Fruit fly (Drosophila melanogaster) whole organism, embryonic: Measurements from ENCODE around the gene CG13921.
A peak's percentile ranks its signal among the peaks of the same experiment; 100 is the strongest.

Source experiments
- Ada2b ChIP-seq: fragments of 200-800 bp; sonication (Bioruptor generic); IDR thresholded peaks from 2 replicates; pipeline ENCODE4 v1.3.6; 2022; ENCODE audit warnings: missing biosample characterization, missing genetic modification characterization
- CG1024 ChIP-seq: fragments of 200-800 bp; sonication (Bioruptor generic); IDR thresholded peaks from 2 replicates; pipeline ENCODE4 v1.3.6; 2022; ENCODE audit warnings: missing biosample characterization, missing genetic modification characterization
- CG11093 ChIP-seq: fragments of 200-800 bp; sonication (Bioruptor generic); IDR thresholded peaks from 3 replicates; pipeline ENCODE4 v1.3.6; 2022; ENCODE audit warnings: missing biosample characterization, missing genetic modification characterization
- CG11398 ChIP-seq: fragments of 200-800 bp; sonication (Bioruptor generic); optimal IDR thresholded peaks from 2 replicates; lab custom pipeline; 2016; ENCODE audit warnings: missing biosample characterization, missing genetic modification characterization
- CG11695 ChIP-seq: fragments of 200-800 bp; sonication (Bioruptor generic); IDR thresholded peaks from 3 replicates; pipeline ENCODE4 v1.3.6; 2022; ENCODE audit warnings: missing biosample characterization, missing genetic modification characterization
- CG11723 ChIP-seq: fragments of 200-800 bp; sonication (Bioruptor generic); optimal IDR thresholded peaks from 2 replicates; lab custom pipeline; 2017; ENCODE audit warnings: missing biosample characterization, mild to moderate bottlenecking, missing genetic modification characterization
- CG12299 ChIP-seq: fragments of 200-800 bp; sonication (Bioruptor generic); optimal IDR thresholded peaks from 2 replicates; lab custom pipeline; 2018; ENCODE audit warnings: missing biosample characterization, mild to moderate bottlenecking, missing genetic modification characterization
- CG12744 ChIP-seq: fragments of 200-800 bp; sonication (Bioruptor generic); optimal IDR thresholded peaks from 2 replicates; lab custom pipeline; 2016; ENCODE audit warnings: missing biosample characterization, missing genetic modification characterization
- CG13287 ChIP-seq: fragments of 200-800 bp; sonication (Bioruptor generic); IDR thresholded peaks from 2 replicates; pipeline ENCODE4 v1.3.6; 2022; ENCODE audit warnings: missing biosample characterization, missing genetic modification characterization; ENCODE audit not compliant: partially characterized antibody
- CG13296 ChIP-seq: fragments of 200-800 bp; sonication (Bioruptor generic); optimal IDR thresholded peaks from 3 replicates; lab custom pipeline; 2018; ENCODE audit warnings: missing biosample characterization, mild to moderate bottlenecking, missing genetic modification characterization
- CG14860 ChIP-seq: fragments of 200-800 bp; sonication (Bioruptor generic); IDR thresholded peaks from 3 replicates; pipeline ENCODE4 v1.3.6; 2022; ENCODE audit warnings: missing biosample characterization, missing genetic modification characterization; ENCODE audit not compliant: partially characterized antibody
- CG15269 ChIP-seq: fragments of 200-800 bp; sonication (Bioruptor generic); optimal IDR thresholded peaks from 2 replicates; lab custom pipeline; 2018; ENCODE audit warnings: missing biosample characterization, mild to moderate bottlenecking, missing genetic modification characterization, moderate library complexity
- CG15479 ChIP-seq: fragments of 200-800 bp; sonication (Bioruptor generic); optimal IDR thresholded peaks from 3 replicates; lab custom pipeline; 2019; ENCODE audit warnings: missing biosample characterization, mild to moderate bottlenecking, missing genetic modification characterization, moderate library complexity
- CG17612 ChIP-seq: fragments of 200-800 bp; sonication (Bioruptor generic); IDR thresholded peaks from 2 replicates; pipeline ENCODE4 v1.3.6; 2022; ENCODE audit warnings: missing biosample characterization, missing genetic modification characterization
- CG2120 ChIP-seq: fragments of 200-800 bp; sonication (Bioruptor generic); optimal IDR thresholded peaks from 3 replicates; lab custom pipeline; 2016; ENCODE audit warnings: missing biosample characterization, missing genetic modification characterization
- CG2129 ChIP-seq: fragments of 200-800 bp; sonication (Bioruptor generic); IDR thresholded peaks from 2 replicates; pipeline ENCODE4 v1.3.6; 2022; ENCODE audit warnings: missing biosample characterization, missing genetic modification characterization; ENCODE audit not compliant: partially characterized antibody
- CG3163 ChIP-seq: fragments of 200-800 bp; sonication (Bioruptor generic); optimal IDR thresholded peaks from 3 replicates; lab custom pipeline; 2016; ENCODE audit warnings: missing biosample characterization, missing genetic modification characterization
- CG32532 ChIP-seq: fragments of 200-800 bp; sonication (Bioruptor generic); IDR thresholded peaks from 2 replicates; pipeline ENCODE4 v1.3.6; 2022; ENCODE audit warnings: missing biosample characterization, missing genetic modification characterization
- CG34376 ChIP-seq: fragments of 200-800 bp; sonication (Bioruptor generic); optimal IDR thresholded peaks from 2 replicates; lab custom pipeline; 2018; ENCODE audit warnings: missing biosample characterization, mild to moderate bottlenecking, missing genetic modification characterization
- CG4820 ChIP-seq: fragments of 200-800 bp; sonication (Bioruptor generic); optimal IDR thresholded peaks from 3 replicates; lab custom pipeline; 2016; ENCODE audit warnings: missing biosample characterization, missing genetic modification characterization
- CG6254 ChIP-seq: fragments of 200-800 bp; sonication (Bioruptor generic); optimal IDR thresholded peaks from 3 replicates; lab custom pipeline; 2017; ENCODE audit warnings: mild to moderate bottlenecking, missing biosample characterization, missing genetic modification reagents, missing genetic modification characterization
- CHES-1-like ChIP-seq: fragments of 200-800 bp; sonication (Bioruptor generic); optimal IDR thresholded peaks from 2 replicates; lab custom pipeline; 2016; ENCODE audit warnings: missing biosample characterization, missing genetic modification characterization
- Camta ChIP-seq: fragments of 200-800 bp; sonication (Bioruptor generic); optimal IDR thresholded peaks from 2 replicates; lab custom pipeline; 2016; ENCODE audit warnings: missing biosample characterization, missing genetic modification characterization
- CoRest ChIP-seq: fragments of 200-800 bp; sonication (Bioruptor generic); optimal IDR thresholded peaks from 3 replicates; lab custom pipeline; 2018; ENCODE audit warnings: missing biosample characterization, mild to moderate bottlenecking, missing genetic modification characterization, moderate library complexity
- Dll ChIP-seq: fragments of 200-800 bp; sonication (Bioruptor generic); IDR thresholded peaks from 4 replicates; pipeline ENCODE4 v1.3.6; 2022; ENCODE audit warnings: missing biosample characterization, missing genetic modification characterization; ENCODE audit not compliant: partially characterized antibody
- Ets97D ChIP-seq: fragments of 200-800 bp; sonication (Bioruptor generic); optimal IDR thresholded peaks from 3 replicates; lab custom pipeline; 2016; ENCODE audit warnings: missing biosample characterization, missing genetic modification characterization
- NC2β ChIP-seq: fragments of 200-800 bp; sonication (Bioruptor generic); optimal IDR thresholded peaks from 2 replicates; lab custom pipeline; 2016; ENCODE audit warnings: missing biosample characterization, missing genetic modification characterization
- Opbp ChIP-seq: fragments of 200-800 bp; sonication (Bioruptor generic); IDR thresholded peaks from 3 replicates; pipeline ENCODE4 v1.3.6; 2022; ENCODE audit warnings: missing biosample characterization, missing genetic modification characterization; ENCODE audit not compliant: partially characterized antibody
- Rfx ChIP-seq: fragments of 200-800 bp; sonication (Bioruptor generic); IDR thresholded peaks from 2 replicates; pipeline ENCODE4 v1.3.6; 2022; ENCODE audit warnings: missing biosample characterization, missing genetic modification characterization
- Ssrp ChIP-seq: fragments of 200-800 bp; sonication (Bioruptor generic); optimal IDR thresholded peaks from 2 replicates; lab custom pipeline; 2018; ENCODE audit warnings: missing biosample characterization, mild to moderate bottlenecking, missing genetic modification characterization, moderate library complexity
- ab ChIP-seq: fragments of 200-800 bp; sonication (Bioruptor generic); optimal IDR thresholded peaks from 2 replicates; lab custom pipeline; 2016; ENCODE audit warnings: missing biosample characterization, missing genetic modification characterization
- al ChIP-seq: fragments of 200-800 bp; sonication (Bioruptor generic); IDR thresholded peaks from 2 replicates; pipeline ENCODE4 v1.3.6; 2022; ENCODE audit warnings: missing biosample characterization, missing genetic modification characterization
- aop ChIP-seq: fragments of 200-800 bp; sonication (Bioruptor generic); IDR thresholded peaks from 2 replicates; pipeline ENCODE4 v1.3.6; 2022; ENCODE audit warnings: missing biosample characterization, missing genetic modification characterization
- bcd ChIP-seq: fragments of 200-800 bp; sonication (Bioruptor generic); optimal IDR thresholded peaks from 2 replicates; lab custom pipeline; 2017; ENCODE audit warnings: missing biosample characterization, mild to moderate bottlenecking, missing genetic modification characterization
- dpn ChIP-seq, 2 experiments: fragments of 200-800 bp; sonication (Bioruptor generic); optimal IDR thresholded peaks; 3 replicates each; lab custom pipeline; 2016; ENCODE audit warnings: missing biosample characterization in 2 of 2, missing genetic modification characterization in 2 of 2
- gcm2 ChIP-seq: fragments of 200-800 bp; sonication (Bioruptor generic); optimal IDR thresholded peaks from 2 replicates; lab custom pipeline; 2016; ENCODE audit warnings: missing biosample characterization, missing genetic modification characterization
- gsb ChIP-seq: fragments of 200-800 bp; sonication (Bioruptor generic); IDR thresholded peaks from 2 replicates; pipeline ENCODE4 v1.3.6; 2022; ENCODE audit warnings: missing biosample characterization, missing genetic modification characterization
- hth ChIP-seq: fragments of >200 bp; optimal IDR thresholded peaks from 2 replicates; lab custom pipeline; 2017; ENCODE audit warnings: inconsistent platforms
- ind ChIP-seq: fragments of 200-800 bp; sonication (Bioruptor generic); optimal IDR thresholded peaks from 3 replicates; lab custom pipeline; 2016; ENCODE audit warnings: missing biosample characterization, missing genetic modification characterization
- jigr1 ChIP-seq: fragments of 200-800 bp; sonication (Bioruptor generic); IDR thresholded peaks from 3 replicates; pipeline ENCODE4 v1.3.6; 2022; ENCODE audit warnings: missing biosample characterization, missing genetic modification characterization
- kni ChIP-seq: fragments of 200-800 bp; sonication (Bioruptor generic); optimal IDR thresholded peaks from 3 replicates; lab custom pipeline; 2017; ENCODE audit warnings: mild to moderate bottlenecking, missing biosample characterization, missing genetic modification reagents, missing genetic modification characterization
- lab ChIP-seq: fragments of 200-800 bp; sonication (Bioruptor generic); optimal IDR thresholded peaks from 3 replicates; lab custom pipeline; 2017; ENCODE audit warnings: missing biosample characterization, missing genetic modification characterization, mild to moderate bottlenecking, moderate library complexity, missing genetic modification reagents
- lilli ChIP-seq: fragments of 200-800 bp; sonication (Bioruptor generic); optimal IDR thresholded peaks from 3 replicates; lab custom pipeline; 2016; ENCODE audit warnings: missing biosample characterization, missing genetic modification characterization
- luna ChIP-seq: fragments of 200-800 bp; sonication (Bioruptor generic); optimal IDR thresholded peaks from 2 replicates; lab custom pipeline; 2016; ENCODE audit warnings: missing biosample characterization, missing genetic modification characterization
- nmo ChIP-seq: fragments of 200-800 bp; sonication (Bioruptor generic); optimal IDR thresholded peaks from 2 replicates; lab custom pipeline; 2018; ENCODE audit warnings: missing biosample characterization, mild to moderate bottlenecking, missing genetic modification characterization, moderate library complexity
- prd ChIP-seq, 3 experiments: fragments of >200 bp in 2 of 3; fragments of 200-800 bp in 1 of 3; sonication (Bioruptor generic) in 1 of 3; optimal IDR thresholded peaks in 2 of 3; IDR thresholded peaks in 1 of 3; 2 replicates in 2 of 3; 3 replicates in 1 of 3; pipeline versions ENCODE4 v1.3.6 to Lab custom; 2017 to 2022; ENCODE audit warnings: missing biosample characterization in 1 of 3, missing genetic modification characterization in 1 of 3
- sens ChIP-seq: fragments of 200-800 bp; sonication (Bioruptor generic); peaks from one replicate; lab custom pipeline; 2016; ENCODE audit warnings: missing biosample characterization, missing genetic modification characterization
- stc ChIP-seq: fragments of 200-800 bp; sonication (Bioruptor generic); IDR thresholded peaks from 2 replicates; pipeline ENCODE4 v1.3.6; 2022; ENCODE audit warnings: missing biosample characterization, missing genetic modification characterization

The CG13921 gene

DNA sequence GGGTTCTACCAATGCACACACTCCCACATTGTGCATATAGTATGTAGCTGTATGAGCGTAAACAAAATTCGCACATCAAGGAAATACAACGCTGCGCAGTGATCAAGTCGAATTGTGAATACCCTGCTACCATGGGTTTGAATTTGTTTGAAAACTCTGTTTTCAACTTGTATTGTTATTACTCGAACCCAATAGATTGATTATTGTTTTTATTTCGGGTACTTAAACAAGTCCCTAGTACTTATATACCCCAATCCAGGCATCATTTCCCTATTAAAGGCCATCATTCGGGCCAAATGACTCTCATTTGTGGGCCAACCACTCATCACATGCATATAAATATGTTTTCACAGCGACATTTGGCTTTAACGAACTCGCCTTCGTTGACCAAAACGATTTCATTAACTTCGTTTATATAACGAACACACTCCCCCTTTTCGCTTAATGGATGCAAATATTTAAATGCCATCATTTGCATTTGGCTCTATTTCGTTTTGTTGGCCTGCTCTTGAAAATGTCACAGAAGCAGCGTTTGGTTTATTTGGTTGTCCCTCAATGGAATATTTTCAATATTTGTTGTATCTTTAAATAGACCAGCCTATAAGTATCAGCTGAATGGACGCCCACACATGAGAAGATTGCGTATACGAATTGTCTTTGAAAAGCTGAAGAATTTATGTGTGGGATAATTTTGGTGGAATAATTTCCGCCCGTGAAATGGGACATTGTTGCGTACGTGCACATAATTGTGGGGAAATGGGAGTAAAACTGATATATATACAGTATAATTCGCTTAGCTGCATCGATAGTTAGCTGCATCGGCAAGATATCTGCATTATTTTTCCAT is 6.4 kb upstream of the CG13921 start (continued):
- peak; percentile 53 for TF ChIP-seq Camta (GFP tag; lab: Kevin White, UChicago)
- TF ChIP-seq CHES-1-like (GFP tag; lab: Kevin White, UChicago), result peak; percentile 59
- peak; percentile 74 for TF ChIP-seq CG2120 (GFP tag; lab: Kevin White, UChicago)

dm6 chr3L:1741107-1741506 is 5.6 kb upstream of the CG13921 start:
- no peak for TF ChIP-seq CG2129 (GFP tag; lab: Robert Waterston, UW)
- TF ChIP-seq stc (GFP tag; lab: Robert Waterston, UW), result no peak
- TF ChIP-seq gcm2 (GFP tag; lab: Kevin White, UChicago), result no peak
- TF ChIP-seq al (GFP tag; lab: Robert Waterston, UW), result no peak
- no peak for TF ChIP-seq hth
- TF ChIP-seq CG34376, result no peak
- 0 out of 2 replicates have a peak, but pooled peaks have one; percentile 6 for TF ChIP-seq Ada2b (GFP tag; lab: Robert Waterston, UW)
- TF ChIP-seq CG14860 (GFP tag; lab: Robert Waterston, UW), result no peak
- peak; percentile 7 for TF ChIP-seq Ssrp (tag; lab: Kevin White, UChicago)
- no peak for TF ChIP-seq CG13287 (GFP tag; lab: Robert Waterston, UW)
- TF ChIP-seq ab (GFP tag; lab: Kevin White, UChicago), result no peak
- TF ChIP-seq CG15479 (GFP tag; lab: Kevin White, UChicago), result no peak
- no peak for TF ChIP-seq CG11093
- TF ChIP-seq Dll (GFP tag; lab: Robert Waterston, UW), result no peak
- TF ChIP-seq nmo (GFP tag; lab: Kevin White, UChicago), result peak; percentile 18
- no peak for TF ChIP-seq CG13296 (GFP tag; lab: Kevin White, UChicago)
- TF ChIP-seq Opbp (GFP tag; lab: Robert Waterston, UW), result no peak
- TF ChIP-seq Ets97D (GFP tag; lab: Kevin White, UChicago), result no peak
- TF ChIP-seq gsb (GFP tag; lab: Robert Waterston, UW), result no peak
- TF ChIP-seq Rfx (GFP tag; lab: Robert Waterston, UW), result 0 out of 2 replicates have a peak, but pooled peaks have one; percentile 14
- TF ChIP-seq ind (GFP tag; lab: Kevin White, UChicago), result peak; percentile 23
- no peak for TF ChIP-seq CG12744 (GFP tag; lab: Kevin White, UChicago)
- no peak for TF ChIP-seq CG17612 (GFP tag; lab: Robert Waterston, UW)
- no peak for TF ChIP-seq CG11398 (GFP tag; lab: Kevin White, UChicago)
- no peak for TF ChIP-seq lilli
- no peak for TF ChIP-seq lab (GFP tag; lab: Kevin White, UChicago)
- TF ChIP-seq CG3163 (GFP tag; lab: Kevin White, UChicago), result no peak
- no peak for TF ChIP-seq CG1024 (GFP tag; lab: Robert Waterston, UW)
- TF ChIP-seq kni, result no peak
- no peak for TF ChIP-seq CG12299 (tag; lab: Kevin White, UChicago)
- TF ChIP-seq CoRest (tag; lab: Kevin White, UChicago), result peak; percentile 35
- peak in 1 of 2 experiments; percentile 20 for TF ChIP-seq dpn (GFP tag; optimal IDR thresholded peaks at IDR 0.05; lab: Kevin White, UChicago)
- no peak for TF ChIP-seq CG6254 (GFP tag; lab: Kevin White, UChicago)
- TF ChIP-seq jigr1, result no peak
- no peak for TF ChIP-seq CG4820
- no peak for TF ChIP-seq CG11723 (GFP tag; lab: Kevin White, UChicago)
- TF ChIP-seq sens (GFP tag; lab: Kevin White, UChicago), result peak; percentile 53
- no peak for TF ChIP-seq bcd
- no peak for TF ChIP-seq CG11695 (GFP tag; lab: Robert Waterston, UW)
- TF ChIP-seq luna (GFP tag; lab: Kevin White, UChicago), result no peak
- TF ChIP-seq NC2β (GFP tag; lab: Kevin White, UChicago), result no peak
- TF ChIP-seq prd (optimal IDR thresholded peaks at IDR 0.05; lab: Kevin White, UChicago), result no peak
- TF ChIP-seq prd (GFP tag; IDR thresholded peaks at IDR 0.05; lab: Robert Waterston, UW), result no peak
- no peak for TF ChIP-seq aop (GFP tag; lab: Robert Waterston, UW)
- TF ChIP-seq CG15269 (tag; lab: Kevin White, UChicago), result peak; percentile 13
- no peak for TF ChIP-seq CG32532
